Worm (Caenorhabditis elegans) whole organism, L2 larva: ENCODE measurements around the gene Y66D12A.7.

Source experiments
- C34F6.9 ChIP-seq: fragments of 150-350 bp; optimal IDR thresholded peaks from 2 replicates; lab custom pipeline; 2014; ENCODE audit warnings: missing biosample characterization, missing genetic modification characterization
- F13H6.1 ChIP-seq: sonication (generic microtip); optimal IDR thresholded peaks from 2 replicates; lab custom pipeline; 2016; ENCODE audit warnings: missing genetic modification characterization, missing compliant biosample characterization
- R02D3.7 ChIP-seq: fragments of 150-350 bp; optimal IDR thresholded peaks from 2 replicates; lab custom pipeline; 2014; ENCODE audit warnings: missing biosample characterization, missing genetic modification characterization
- Y55F3AM.14 ChIP-seq: fragments of 200-800 bp; sonication (Bioruptor generic); optimal IDR thresholded peaks from 2 replicates; lab custom pipeline; 2018; ENCODE audit warnings: mild to moderate bottlenecking, missing genetic modification characterization, missing compliant biosample characterization
- ZK546.5 ChIP-seq: sonication (generic microtip); optimal IDR thresholded peaks from 2 replicates; lab custom pipeline; 2017; ENCODE audit warnings: missing biosample characterization, missing genetic modification characterization
- aly-2 ChIP-seq: fragments of 150-350 bp; optimal IDR thresholded peaks from 2 replicates; lab custom pipeline; 2014; ENCODE audit warnings: missing biosample characterization, missing genetic modification characterization
- blmp-1 ChIP-seq: sonication (generic microtip); optimal IDR thresholded peaks from 2 replicates; lab custom pipeline; 2017; ENCODE audit warnings: missing genetic modification characterization, mild to moderate bottlenecking, missing compliant biosample characterization, antibody characterized with exemption, moderate library complexity; ENCODE audit not compliant: insufficient read depth
- ceh-82 ChIP-seq: fragments of 150-350 bp; optimal IDR thresholded peaks from 2 replicates; lab custom pipeline; 2014; ENCODE audit warnings: missing biosample characterization, missing genetic modification characterization
- crh-2 ChIP-seq: sonication (generic microtip); optimal IDR thresholded peaks from 2 replicates; lab custom pipeline; 2017; ENCODE audit warnings: missing biosample characterization, missing genetic modification characterization
- dmd-4 ChIP-seq: sonication (generic microtip); optimal IDR thresholded peaks from 2 replicates; lab custom pipeline; 2017; ENCODE audit warnings: missing biosample characterization, missing genetic modification characterization
- elt-1 ChIP-seq: fragments of 150-350 bp; optimal IDR thresholded peaks from 2 replicates; lab custom pipeline; 2014; ENCODE audit warnings: missing biosample characterization, missing genetic modification characterization
- gmeb-1 ChIP-seq: fragments of 150-350 bp; optimal IDR thresholded peaks from 2 replicates; lab custom pipeline; 2014; ENCODE audit warnings: missing biosample characterization, missing genetic modification characterization
- lin-11 ChIP-seq: fragments of 150-350 bp; sonication (generic microtip); optimal IDR thresholded peaks from 2 replicates; lab custom pipeline; 2014; ENCODE audit warnings: missing biosample characterization, missing genetic modification characterization, inconsistent platforms, mixed read lengths
- lin-39 ChIP-seq: fragments of 150-350 bp; optimal IDR thresholded peaks from 2 replicates; lab custom pipeline; 2014; ENCODE audit warnings: missing biosample characterization, missing genetic modification reagents, missing genetic modification characterization
- mbf-1 ChIP-seq: sonication (generic microtip); optimal IDR thresholded peaks from 2 replicates; lab custom pipeline; 2017; ENCODE audit warnings: missing biosample characterization, missing genetic modification characterization
- nhr-10 ChIP-seq: sonication (generic microtip); optimal IDR thresholded peaks from 2 replicates; lab custom pipeline; 2017; ENCODE audit warnings: missing biosample characterization, missing genetic modification characterization
- nhr-11 ChIP-seq: fragments of 150-350 bp; optimal IDR thresholded peaks from 2 replicates; lab custom pipeline; 2014; ENCODE audit warnings: missing biosample characterization, missing genetic modification characterization
- nhr-12 ChIP-seq: fragments of 150-350 bp; optimal IDR thresholded peaks from 2 replicates; lab custom pipeline; 2014; ENCODE audit warnings: missing biosample characterization, missing genetic modification characterization
- nhr-129 ChIP-seq: fragments of 150-350 bp; optimal IDR thresholded peaks from 2 replicates; lab custom pipeline; 2014; ENCODE audit warnings: missing biosample characterization, missing genetic modification characterization
- nhr-21 ChIP-seq: fragments of 150-350 bp; optimal IDR thresholded peaks from 2 replicates; lab custom pipeline; 2014; ENCODE audit warnings: missing biosample characterization, missing genetic modification characterization
- nhr-23 ChIP-seq: fragments of 150-350 bp; optimal IDR thresholded peaks from 2 replicates; lab custom pipeline; 2014; ENCODE audit warnings: missing biosample characterization, missing genetic modification reagents, missing genetic modification characterization
- nhr-237 ChIP-seq: fragments of 150-350 bp; optimal IDR thresholded peaks from 2 replicates; lab custom pipeline; 2014; ENCODE audit warnings: missing biosample characterization, missing genetic modification characterization
- nhr-6 ChIP-seq: fragments of 150-350 bp; optimal IDR thresholded peaks from 2 replicates; lab custom pipeline; 2014; ENCODE audit warnings: missing biosample characterization, missing genetic modification characterization
- peb-1 ChIP-seq: fragments of 150-350 bp; optimal IDR thresholded peaks from 2 replicates; lab custom pipeline; 2014; ENCODE audit warnings: missing biosample characterization, missing genetic modification characterization
- sem-4 ChIP-seq: fragments of 150-350 bp; optimal IDR thresholded peaks from 2 replicates; lab custom pipeline; 2014; ENCODE audit warnings: missing biosample characterization, missing genetic modification reagents, missing genetic modification characterization
- skn-1 ChIP-seq: sonication (generic microtip); optimal IDR thresholded peaks from 2 replicates; lab custom pipeline; 2017; ENCODE audit warnings: missing biosample characterization, missing genetic modification characterization
- sma-3 ChIP-seq: sonication (generic microtip); optimal IDR thresholded peaks from 2 replicates; lab custom pipeline; 2016; ENCODE audit warnings: missing genetic modification reagents, missing genetic modification characterization, missing compliant biosample characterization
- sma-9 ChIP-seq, 2 experiments: fragments of 150-350 bp in 1 of 2; sonication (generic microtip) in 1 of 2; optimal IDR thresholded peaks; 2 replicates each; lab custom pipeline; 2014 to 2016; ENCODE audit warnings: missing genetic modification characterization in 2 of 2, mild to moderate bottlenecking in 1 of 2, missing biosample characterization in 1 of 2, missing compliant biosample characterization in 1 of 2, missing genetic modification reagents in 1 of 2, moderate library complexity in 1 of 2
- snpc-4 ChIP-seq: fragments of 150-350 bp; optimal IDR thresholded peaks from 2 replicates; lab custom pipeline; 2014; ENCODE audit warnings: missing biosample characterization, missing genetic modification characterization
- unc-39 ChIP-seq: fragments of 150-350 bp; optimal IDR thresholded peaks from 2 replicates; lab custom pipeline; 2014; ENCODE audit warnings: missing biosample characterization, missing genetic modification characterization
- unc-55 ChIP-seq: fragments of 150-350 bp; sonication (generic microtip); optimal IDR thresholded peaks from 3 replicates; lab custom pipeline; 2014; ENCODE audit warnings: missing biosample characterization, missing genetic modification reagents, missing genetic modification characterization
- unc-62 ChIP-seq: fragments of 150-350 bp; optimal IDR thresholded peaks from 2 replicates; lab custom pipeline; 2014; ENCODE audit warnings: missing biosample characterization, missing genetic modification reagents, missing genetic modification characterization
- ztf-11 ChIP-seq: sonication (generic microtip); optimal IDR thresholded peaks from 2 replicates; lab custom pipeline; 2017; ENCODE audit warnings: missing biosample characterization, missing genetic modification characterization
- ztf-4 ChIP-seq: fragments of 150-350 bp; optimal IDR thresholded peaks from 2 replicates; lab custom pipeline; 2014; ENCODE audit warnings: missing biosample characterization, missing genetic modification characterization

The Y66D12A.7 gene

ce11 chrIII:11607870-11608269 is 27.6 kb upstream of the Y66D12A.7 start, which contains the start of gene Y66D12A.1:
Gene Y66D12A.1 (plus strand): TSS chrIII:11608170.
- no peak for TF ChIP-seq dmd-4 (tag; lab: Kevin White, UChicago)
- TF ChIP-seq nhr-12 (tag; lab: Kevin White, UChicago), result no peak
- no peak for TF ChIP-seq nhr-10 (tag; lab: Kevin White, UChicago)
- no peak for TF ChIP-seq lin-11 (tag; lab: Kevin White, UChicago)
- no peak for TF ChIP-seq aly-2
- TF ChIP-seq nhr-23 (tag; lab: Kevin White, UChicago), result no peak
- no peak for TF ChIP-seq peb-1 (tag; lab: Kevin White, UChicago)
- TF ChIP-seq nhr-21 (tag; lab: Kevin White, UChicago), result no peak
- no peak for TF ChIP-seq ztf-11
- no peak for TF ChIP-seq F13H6.1 (tag; lab: Kevin White, UChicago)
- no peak for TF ChIP-seq unc-39 (tag; lab: Kevin White, UChicago)
- no peak for TF ChIP-seq sma-3 (GFP tag; lab: Kevin White, UChicago)

ce11 chrIII:11592096-11592495 is 11.8 kb upstream of the Y66D12A.7 start:
- TF ChIP-seq ztf-4 (tag; lab: Kevin White, UChicago), result no peak
- no peak for TF ChIP-seq skn-1 (tag; lab: Kevin White, UChicago)

ce11 chrIII:11590255-11590654 is 10.0 kb upstream of the Y66D12A.7 start:
- no peak for TF ChIP-seq skn-1 (tag; lab: Kevin White, UChicago)
- no peak for TF ChIP-seq elt-1 (tag; lab: Kevin White, UChicago)
- TF ChIP-seq mbf-1 (tag; lab: Kevin White, UChicago), result no peak
- TF ChIP-seq gmeb-1 (tag; lab: Kevin White, UChicago), result no peak
- no peak for TF ChIP-seq unc-55
- TF ChIP-seq sma-9 (GFP tag; optimal IDR thresholded peaks at IDR 0.05; lab: Kevin White, UChicago), result no peak
- no peak for TF ChIP-seq sma-9 (tag; optimal IDR thresholded peaks at IDR 0.05; lab: Kevin White, UChicago)
- no peak for TF ChIP-seq crh-2 (tag; lab: Kevin White, UChicago)
- TF ChIP-seq unc-62, result no peak
- no peak for TF ChIP-seq C34F6.9 (tag; lab: Kevin White, UChicago)
- no peak for TF ChIP-seq aly-2
- no peak for TF ChIP-seq ceh-82 (tag; lab: Kevin White, UChicago)
- TF ChIP-seq Y55F3AM.14, result no peak
- no peak for TF ChIP-seq nhr-6 (tag; lab: Kevin White, UChicago)
- TF ChIP-seq ztf-11, result no peak
- TF ChIP-seq nhr-10 (tag; lab: Kevin White, UChicago), result no peak
- TF ChIP-seq nhr-11, result no peak
- TF ChIP-seq snpc-4, result no peak
- TF ChIP-seq nhr-129 (tag; lab: Kevin White, UChicago), result no peak
- no peak for TF ChIP-seq nhr-21 (tag; lab: Kevin White, UChicago)
- TF ChIP-seq R02D3.7 (tag; lab: Kevin White, UChicago), result no peak

ce11 chrIII:11589311-11589710 is 9.0 kb upstream of the Y66D12A.7 start:
- TF ChIP-seq sem-4 (tag; lab: Kevin White, UChicago) (no peak), ztf-11 (no peak)

ce11 chrIII:11588911-11589310 is 8.6 kb upstream of the Y66D12A.7 start, which contains the start of gene Y66D12A.3:
Gene Y66D12A.3 (plus strand): TSS chrIII:11589211.
- TF ChIP-seq unc-55 (no peak), elt-1 (tag; lab: Kevin White, UChicago) (no peak), unc-62 (no peak), sem-4 (tag; lab: Kevin White, UChicago) (no peak), ceh-82 (tag; lab: Kevin White, UChicago) (no peak), nhr-237 (tag; lab: Kevin White, UChicago) (no peak), lin-39 (tag; lab: Kevin White, UChicago) (no peak), blmp-1 (tag; lab: Kevin White, UChicago) (no peak), gmeb-1 (tag; lab: Kevin White, UChicago) (no peak), ZK546.5 (no peak)
